Fruit fly (Drosophila melanogaster) whole organism, embryonic: ENCODE measurements around the gene CG7304.

ENCODE experiments used
- Aef1 ChIP-seq: fragments of 200-800 bp; sonication (Bioruptor generic); IDR thresholded peaks from 3 replicates; pipeline ENCODE4 v1.3.6; 2022; ENCODE audit warnings: missing biosample characterization, missing genetic modification characterization
- Atf3 ChIP-seq: fragments of 200-800 bp; sonication (Bioruptor generic); optimal IDR thresholded peaks from 3 replicates; lab custom pipeline; 2016; ENCODE audit warnings: missing biosample characterization, missing genetic modification characterization
- B-H1 ChIP-seq: fragments of 200-800 bp; sonication (Bioruptor generic); IDR thresholded peaks from 3 replicates; pipeline ENCODE4 v1.3.6; 2022; ENCODE audit warnings: missing biosample characterization, missing genetic modification characterization
- BEAF-32 ChIP-seq: fragments of 200-800 bp; sonication (Bioruptor generic); optimal IDR thresholded peaks from 3 replicates; lab custom pipeline; 2017; ENCODE audit warnings: missing biosample characterization, missing genetic modification characterization, mild to moderate bottlenecking, moderate library complexity, missing genetic modification reagents
- CG10654 ChIP-seq: fragments of 200-800 bp; sonication (Bioruptor generic); optimal IDR thresholded peaks from 2 replicates; lab custom pipeline; 2016; ENCODE audit warnings: missing biosample characterization, missing genetic modification characterization
- CG12155 ChIP-seq: fragments of 200-800 bp; sonication (Bioruptor generic); optimal IDR thresholded peaks from 3 replicates; lab custom pipeline; 2016; ENCODE audit warnings: missing biosample characterization, missing genetic modification characterization
- CG12299 ChIP-seq: fragments of 200-800 bp; sonication (Bioruptor generic); optimal IDR thresholded peaks from 2 replicates; lab custom pipeline; 2018; ENCODE audit warnings: missing biosample characterization, mild to moderate bottlenecking, missing genetic modification characterization
- CG12659 ChIP-seq: fragments of 200-800 bp; sonication (Bioruptor generic); optimal IDR thresholded peaks from 3 replicates; lab custom pipeline; 2017; ENCODE audit warnings: mild to moderate bottlenecking, missing biosample characterization, missing genetic modification reagents, missing genetic modification characterization
- CG12942 ChIP-seq: fragments of 200-800 bp; sonication (Bioruptor generic); optimal IDR thresholded peaks from 3 replicates; lab custom pipeline; 2016; ENCODE audit warnings: missing biosample characterization, missing genetic modification characterization
- CG14014 ChIP-seq: fragments of 200-800 bp; sonication (Bioruptor generic); IDR thresholded peaks from 2 replicates; pipeline ENCODE4 v1.3.6; 2022; ENCODE audit warnings: missing biosample characterization, missing genetic modification characterization
- CG14050 ChIP-seq: fragments of 200-800 bp; sonication (Bioruptor generic); IDR thresholded peaks from 3 replicates; pipeline ENCODE4 v1.3.6; 2022; ENCODE audit warnings: missing biosample characterization, missing genetic modification characterization
- CG16779 ChIP-seq: fragments of 200-800 bp; sonication (Bioruptor generic); IDR thresholded peaks from 2 replicates; pipeline ENCODE4 v1.3.6; 2022; ENCODE audit warnings: missing biosample characterization, missing genetic modification characterization
- CG18599 ChIP-seq: fragments of 200-800 bp; sonication (Bioruptor generic); optimal IDR thresholded peaks from 3 replicates; lab custom pipeline; 2017; ENCODE audit warnings: missing biosample characterization, missing genetic modification characterization, mild to moderate bottlenecking, moderate library complexity, missing genetic modification reagents
- CG32772 ChIP-seq: fragments of 200-800 bp; sonication (Bioruptor generic); IDR thresholded peaks from 2 replicates; pipeline ENCODE4 v1.3.6; 2022; ENCODE audit warnings: missing biosample characterization, missing genetic modification characterization
- CG33213 ChIP-seq: fragments of 200-800 bp; sonication (Bioruptor generic); optimal IDR thresholded peaks from 3 replicates; lab custom pipeline; 2016; ENCODE audit warnings: missing biosample characterization, missing genetic modification characterization
- CG34224 ChIP-seq: fragments of 200-800 bp; sonication (Bioruptor generic); IDR thresholded peaks from 3 replicates; pipeline ENCODE4 v1.3.6; 2022; ENCODE audit warnings: missing biosample characterization, missing genetic modification characterization; ENCODE audit not compliant: partially characterized antibody
- CG4404 ChIP-seq: fragments of 200-800 bp; sonication (Bioruptor generic); IDR thresholded peaks from 2 replicates; pipeline ENCODE4 v1.3.6; 2022; ENCODE audit warnings: missing biosample characterization, missing genetic modification characterization
- CG4424 ChIP-seq: fragments of 200-800 bp; sonication (Bioruptor generic); optimal IDR thresholded peaks from 3 replicates; lab custom pipeline; 2016; ENCODE audit warnings: missing biosample characterization, missing genetic modification characterization
- CG6175 ChIP-seq: fragments of 200-800 bp; sonication (Bioruptor generic); IDR thresholded peaks from 3 replicates; pipeline ENCODE4 v1.3.6; 2022; ENCODE audit warnings: missing biosample characterization, missing genetic modification characterization
- Dbx ChIP-seq: fragments of 200-800 bp; sonication (Bioruptor generic); IDR thresholded peaks from 3 replicates; pipeline ENCODE4 v1.3.6; 2022; ENCODE audit warnings: missing biosample characterization, missing genetic modification characterization
- Drgx ChIP-seq: fragments of 200-800 bp; sonication (Bioruptor generic); IDR thresholded peaks from 2 replicates; pipeline ENCODE4 v1.3.6; 2022; ENCODE audit warnings: missing biosample characterization, missing genetic modification characterization
- ERR ChIP-seq: fragments of 200-800 bp; sonication (Bioruptor generic); optimal IDR thresholded peaks from 2 replicates; lab custom pipeline; 2016; ENCODE audit warnings: missing biosample characterization, missing genetic modification characterization
- Gug ChIP-seq: fragments of 200-800 bp; sonication (Bioruptor generic); IDR thresholded peaks from 4 replicates; pipeline ENCODE4 v1.3.6; 2022; ENCODE audit warnings: missing biosample characterization, missing genetic modification characterization
- Hand ChIP-seq: fragments of 200-800 bp; sonication (Bioruptor generic); optimal IDR thresholded peaks from 2 replicates; lab custom pipeline; 2017; ENCODE audit warnings: mild to moderate bottlenecking, missing biosample characterization, missing genetic modification reagents, missing genetic modification characterization
- Jarid2 ChIP-seq: fragments of 200-800 bp; sonication (Bioruptor generic); optimal IDR thresholded peaks from 3 replicates; lab custom pipeline; 2017; ENCODE audit warnings: mild to moderate bottlenecking, missing biosample characterization, missing genetic modification reagents, missing genetic modification characterization
- Lhr ChIP-seq: fragments of 200-800 bp; sonication (Bioruptor generic); optimal IDR thresholded peaks from 3 replicates; lab custom pipeline; 2017; ENCODE audit warnings: mild to moderate bottlenecking, missing biosample characterization, missing genetic modification reagents, missing genetic modification characterization
- Meics ChIP-seq: fragments of 200-800 bp; sonication (Bioruptor generic); optimal IDR thresholded peaks from 2 replicates; lab custom pipeline; 2017; ENCODE audit warnings: missing biosample characterization, mild to moderate bottlenecking, missing genetic modification characterization
- NC2β ChIP-seq: fragments of 200-800 bp; sonication (Bioruptor generic); optimal IDR thresholded peaks from 2 replicates; lab custom pipeline; 2016; ENCODE audit warnings: missing biosample characterization, missing genetic modification characterization
- Nf-YB ChIP-seq: fragments of 200-800 bp; sonication (Bioruptor generic); optimal IDR thresholded peaks from 3 replicates; lab custom pipeline; 2019; ENCODE audit warnings: missing biosample characterization, mild to moderate bottlenecking, missing genetic modification characterization, moderate library complexity
- Scr ChIP-seq: fragments of 200-800 bp; sonication (Bioruptor generic); IDR thresholded peaks from 2 replicates; pipeline ENCODE4 v1.3.6; 2022; ENCODE audit warnings: missing biosample characterization, missing genetic modification characterization; ENCODE audit not compliant: partially characterized antibody
- Sin3A ChIP-seq: fragments of >200 bp; optimal IDR thresholded peaks from 2 replicates; lab custom pipeline; 2018
- Stat92E ChIP-seq, 3 experiments: fragments of >200 bp in 2 of 3; fragments of 200-800 bp in 1 of 3; sonication (Bioruptor generic) in 1 of 3; optimal IDR thresholded peaks; 2 replicates each; lab custom pipeline; 2017 to 2019; ENCODE audit warnings: missing biosample characterization in 3 of 3, missing genetic modification characterization in 3 of 3, mild to moderate bottlenecking in 1 of 3, moderate library complexity in 1 of 3
- Xrp1 ChIP-seq: fragments of 200-800 bp; sonication (Bioruptor generic); IDR thresholded peaks from 2 replicates; pipeline ENCODE4 v1.3.6; 2022; ENCODE audit warnings: missing biosample characterization, missing genetic modification characterization
- amos ChIP-seq: fragments of 200-800 bp; sonication (Bioruptor generic); IDR thresholded peaks from 2 replicates; pipeline ENCODE4 v1.3.6; 2022; ENCODE audit warnings: missing biosample characterization, missing genetic modification characterization; ENCODE audit not compliant: partially characterized antibody
- ara ChIP-seq: fragments of 200-800 bp; sonication (Bioruptor generic); IDR thresholded peaks from 2 replicates; pipeline ENCODE4 v1.3.6; 2022; ENCODE audit warnings: missing biosample characterization, missing genetic modification characterization
- ci ChIP-seq: fragments of 200-800 bp; sonication (Bioruptor generic); IDR thresholded peaks from 3 replicates; pipeline ENCODE4 v1.3.6; 2022; ENCODE audit warnings: missing biosample characterization, missing genetic modification characterization
- exex ChIP-seq: fragments of 200-800 bp; sonication (Bioruptor generic); optimal IDR thresholded peaks from 4 replicates; lab custom pipeline; 2018; ENCODE audit warnings: missing biosample characterization, mild to moderate bottlenecking, missing genetic modification characterization, moderate library complexity
- grau ChIP-seq: fragments of 200-800 bp; optimal IDR thresholded peaks from 3 replicates; lab custom pipeline; 2019; ENCODE audit warnings: missing biosample characterization, mild to moderate bottlenecking, missing genetic modification characterization, moderate library complexity
- gro ChIP-seq: fragments of 200-800 bp; sonication (Bioruptor generic); optimal IDR thresholded peaks from 2 replicates; lab custom pipeline; 2016; ENCODE audit warnings: missing biosample characterization, missing genetic modification characterization
- gsb ChIP-seq: fragments of 200-800 bp; sonication (Bioruptor generic); IDR thresholded peaks from 2 replicates; pipeline ENCODE4 v1.3.6; 2022; ENCODE audit warnings: missing biosample characterization, missing genetic modification characterization
- h ChIP-seq: fragments of >200 bp; optimal IDR thresholded peaks from 2 replicates; lab custom pipeline; 2017
- ind ChIP-seq: fragments of 200-800 bp; sonication (Bioruptor generic); optimal IDR thresholded peaks from 3 replicates; lab custom pipeline; 2016; ENCODE audit warnings: missing biosample characterization, missing genetic modification characterization
- oc ChIP-seq: fragments of 200-800 bp; sonication (Bioruptor generic); optimal IDR thresholded peaks from 2 replicates; lab custom pipeline; 2018; ENCODE audit warnings: missing biosample characterization, mild to moderate bottlenecking, missing genetic modification characterization, moderate library complexity
- odd ChIP-seq: fragments of 200-800 bp; sonication (Bioruptor generic); optimal IDR thresholded peaks from 2 replicates; lab custom pipeline; 2017; ENCODE audit warnings: missing biosample characterization, mild to moderate bottlenecking, missing genetic modification characterization
- onecut ChIP-seq: fragments of 200-800 bp; sonication (Bioruptor generic); IDR thresholded peaks from 2 replicates; pipeline ENCODE4 v1.3.6; 2022; ENCODE audit warnings: missing biosample characterization, missing genetic modification characterization
- ro ChIP-seq: fragments of 200-800 bp; sonication (Bioruptor generic); IDR thresholded peaks from 2 replicates; pipeline ENCODE4 v1.3.6; 2022; ENCODE audit warnings: missing biosample characterization, missing genetic modification characterization
- row ChIP-seq: fragments of 200-800 bp; sonication (Bioruptor generic); IDR thresholded peaks from 3 replicates; pipeline ENCODE4 v1.3.6; 2022; ENCODE audit warnings: missing biosample characterization, missing genetic modification characterization
- sim ChIP-seq: fragments of 200-800 bp; sonication (Bioruptor generic); IDR thresholded peaks from 2 replicates; pipeline ENCODE4 v1.3.6; 2022; ENCODE audit warnings: missing biosample characterization, missing genetic modification characterization
- stc ChIP-seq: fragments of 200-800 bp; sonication (Bioruptor generic); IDR thresholded peaks from 2 replicates; pipeline ENCODE4 v1.3.6; 2022; ENCODE audit warnings: missing biosample characterization, missing genetic modification characterization
- tll ChIP-seq, 2 experiments: fragments of 200-800 bp in 1 of 2; fragments of >200 bp in 1 of 2; sonication (Bioruptor generic) in 1 of 2; optimal IDR thresholded peaks; 2 replicates each; lab custom pipeline; 2017 to 2019; ENCODE audit warnings: missing biosample characterization in 2 of 2, missing genetic modification characterization in 2 of 2, mild to moderate bottlenecking in 1 of 2, moderate library complexity in 1 of 2
- wek ChIP-seq: fragments of 200-800 bp; sonication (Bioruptor generic); optimal IDR thresholded peaks from 3 replicates; lab custom pipeline; 2018; ENCODE audit warnings: missing biosample characterization, mild to moderate bottlenecking, missing genetic modification characterization, moderate library complexity
- yki ChIP-seq: fragments of >200 bp; optimal IDR thresholded peaks from 3 replicates; lab custom pipeline; 2018

The CG7304 gene

DNA sequence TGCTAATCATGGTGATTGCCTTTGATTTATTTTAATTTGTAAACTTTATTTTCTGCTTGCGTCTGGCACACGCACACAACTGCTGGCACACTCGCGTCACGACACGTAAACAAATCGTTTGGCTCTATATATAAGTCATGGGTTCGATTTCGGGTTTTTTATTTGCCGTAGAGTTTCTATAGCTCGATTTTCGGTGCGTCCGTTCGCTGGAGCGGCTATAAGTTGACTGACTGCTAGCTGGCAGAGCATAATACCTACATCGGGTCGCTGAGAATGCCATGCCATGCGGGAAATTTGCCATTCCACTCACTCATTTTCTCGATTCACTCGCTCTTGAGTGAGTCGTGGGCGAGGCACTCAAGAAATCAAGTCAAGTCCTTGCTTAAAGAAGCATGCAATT is 48.7 kb downstream of the CG7304 start, which contains the start of gene comm (continued):
- TF ChIP-seq ara = no peak
- TF ChIP-seq tll (GFP tag; optimal IDR thresholded peaks at IDR 0.05; lab: Kevin White, UChicago) = peak in 1 of 2 experiments; percentile 33
- peak; percentile 63; the same call in 2 of the 3 replicates for TF ChIP-seq CG34224 (GFP tag; lab: Robert Waterston, UW)
- TF ChIP-seq oc (tag; lab: Kevin White, UChicago) = peak; percentile 52
- peak; percentile 59 for TF ChIP-seq wek (GFP tag; lab: Kevin White, UChicago)
- TF ChIP-seq ERR (GFP tag; lab: Kevin White, UChicago) = no peak
- TF ChIP-seq Atf3 = no peak
- peak; percentile 49; the same call in 1 of the 2 replicates for TF ChIP-seq stc (GFP tag; lab: Robert Waterston, UW)
- TF ChIP-seq gsb (GFP tag; lab: Robert Waterston, UW) = no peak
- peak; percentile 49 for TF ChIP-seq Scr (GFP tag; lab: Robert Waterston, UW)
- TF ChIP-seq CG12659 = no peak
- TF ChIP-seq ind = no peak
- TF ChIP-seq NC2β (GFP tag; lab: Kevin White, UChicago) = no peak
- peak; percentile 32 for TF ChIP-seq CG12299 (tag; lab: Kevin White, UChicago)
- no peak for TF ChIP-seq Nf-YB
- TF ChIP-seq grau (tag; lab: Kevin White, UChicago) = peak; percentile 27
- peak in 1 of 3 experiments; percentile 14 for TF ChIP-seq Stat92E (GFP tag; optimal IDR thresholded peaks at IDR 0.05; lab: Kevin White, UChicago)
- TF ChIP-seq CG16779 (GFP tag; lab: Robert Waterston, UW) = no peak
- TF ChIP-seq B-H1 (GFP tag; lab: Robert Waterston, UW) = no peak; the same call in 2 of the 3 replicates
- TF ChIP-seq ro (GFP tag; lab: Robert Waterston, UW) = no peak
- no peak for TF ChIP-seq Aef1 (GFP tag; lab: Robert Waterston, UW)
- no peak for TF ChIP-seq CG32772 (GFP tag; lab: Robert Waterston, UW)
- no peak for TF ChIP-seq row (GFP tag; lab: Robert Waterston, UW)
- TF ChIP-seq CG10654 (GFP tag; lab: Kevin White, UChicago) = no peak
- peak; percentile 22 for TF ChIP-seq CG18599 (GFP tag; lab: Kevin White, UChicago)
- TF ChIP-seq CG33213 (GFP tag; lab: Kevin White, UChicago) = no peak
- TF ChIP-seq amos = peak; percentile 73; the same call in 1 of the 2 replicates
- TF ChIP-seq ci (GFP tag; lab: Robert Waterston, UW) = peak; percentile 72; the same call in 1 of the 3 replicates
- TF ChIP-seq Xrp1 = peak; percentile 30; the same call in 1 of the 2 replicates
- no peak for TF ChIP-seq Gug (GFP tag; lab: Robert Waterston, UW)
- no peak for TF ChIP-seq Meics
- TF ChIP-seq Sin3A (lab: Kevin White, UChicago) = no peak
- no peak for TF ChIP-seq exex
- TF ChIP-seq CG4404 = no peak
- TF ChIP-seq Hand (GFP tag; lab: Kevin White, UChicago) = peak; percentile 11
- TF ChIP-seq gro (GFP tag; lab: Kevin White, UChicago) = peak; percentile 56
- no peak for TF ChIP-seq CG12942
- no peak for TF ChIP-seq sim (GFP tag; lab: Robert Waterston, UW)
- TF ChIP-seq CG12155 (GFP tag; lab: Kevin White, UChicago) = no peak
- TF ChIP-seq Drgx (GFP tag; lab: Robert Waterston, UW) = no peak
- peak; percentile 100 for TF ChIP-seq Jarid2 (GFP tag; lab: Kevin White, UChicago)
- TF ChIP-seq Lhr (GFP tag; lab: Kevin White, UChicago) = no peak
- no peak for TF ChIP-seq CG4424 (GFP tag; lab: Kevin White, UChicago)
- TF ChIP-seq onecut (GFP tag; lab: Robert Waterston, UW) = 0 out of 2 replicates have a peak, but pooled peaks have one; percentile 41
- TF ChIP-seq odd (GFP tag; lab: Kevin White, UChicago) = peak; percentile 16
- TF ChIP-seq Dbx (GFP tag; lab: Robert Waterston, UW) = peak; percentile 31; the same call in 1 of the 3 replicates
- 0 out of 3 replicates have a peak, but pooled peaks have one; percentile 36 for TF ChIP-seq CG6175 (GFP tag; lab: Robert Waterston, UW)
- TF ChIP-seq CG14050 = no peak; the same call in 2 of the 3 replicates
- TF ChIP-seq h (lab: Kevin White, UChicago) = no peak
- TF ChIP-seq CG14014 = peak; percentile 59; the same call in 1 of the 2 replicates
- TF ChIP-seq yki (lab: Kevin White, UChicago) = no peak
- TF ChIP-seq BEAF-32 = no peak
